Fruit fly (Drosophila melanogaster): ENCODE results near the gene shep.

shep gene

dm6 chr3L:5186807-5187571, 90.8 kb downstream of the shep start (continued):
- TF ChIP-seq Hsf (GFP tag; optimal IDR thresholded peaks at IDR 0.05) (peak; percentile 89), CG9932 (GFP tag; IDR thresholded peaks at IDR 0.05) (peak; percentile 60), CG15011 (GFP tag; optimal IDR thresholded peaks at IDR 0.05) (peak; percentile 80), fd3F (GFP tag; optimal IDR thresholded peaks at IDR 0.05) (peak; percentile 68), CG12155 (GFP tag; optimal IDR thresholded peaks at IDR 0.05) (peak; percentile 79), CG10654 (GFP tag; optimal IDR thresholded peaks at IDR 0.05) (peak; percentile 86), ab (GFP tag; optimal IDR thresholded peaks at IDR 0.05) (peak; percentile 74), croc (GFP tag; conservative IDR thresholded peaks at IDR 0.05) (peak; percentile 85), hbn (GFP tag; IDR thresholded peaks at IDR 0.05; ENCODE audit: partially characterized antibody) (no peak), CG12219 (GFP tag; optimal IDR thresholded peaks at IDR 0.05) (peak; percentile 91), knrl (GFP tag; IDR thresholded peaks at IDR 0.05; ENCODE audit: partially characterized antibody) (no peak), NfI (GFP tag; optimal IDR thresholded peaks at IDR 0.05) (peak; percentile 88), kay (GFP tag; optimal IDR thresholded peaks at IDR 0.05) (peak; percentile 94), CG2712 (tag; optimal IDR thresholded peaks at IDR 0.05) (peak; percentile 93), klu (GFP tag; IDR thresholded peaks at IDR 0.05) (peak; percentile 60; the same call in 1 of the 2 replicates), amos (GFP tag; IDR thresholded peaks at IDR 0.05; ENCODE audit: partially characterized antibody) (no peak), jigr1 (GFP tag; IDR thresholded peaks at IDR 0.05) (peak; percentile 74; the same call in 2 of the 3 replicates), mld (GFP tag; IDR thresholded peaks at IDR 0.05; ENCODE audit: partially characterized antibody) (no peak), CG7271 (tag; optimal IDR thresholded peaks at IDR 0.05) (peak; percentile 78), CG2678 (tag; optimal IDR thresholded peaks at IDR 0.05) (peak; percentile 94), emc (GFP tag; optimal IDR thresholded peaks at IDR 0.05) (peak; percentile 75), CG9876 (GFP tag; optimal IDR thresholded peaks at IDR 0.05) (peak; percentile 78), nerfin-1 (tag; optimal IDR thresholded peaks at IDR 0.05) (peak; percentile 84), tup (GFP tag; optimal IDR thresholded peaks at IDR 0.05) (peak; percentile 79), ash1 (GFP tag; optimal IDR thresholded peaks at IDR 0.05) (no peak), Deaf1 (tag; optimal IDR thresholded peaks at IDR 0.05) (peak; percentile 63), Dll (GFP tag; IDR thresholded peaks at IDR 0.05; ENCODE audit: partially characterized antibody) (no peak), eve (GFP tag; optimal IDR thresholded peaks at IDR 0.05) (peak in 1 of 2 experiments; percentile 90), CG12071 (GFP tag; optimal IDR thresholded peaks at IDR 0.05) (peak; percentile 93), CG7556 (GFP tag; optimal IDR thresholded peaks at IDR 0.05) (peak; percentile 90), CG7928 (GFP tag; optimal IDR thresholded peaks at IDR 0.05) (peak; percentile 51), peb (GFP tag; IDR thresholded peaks at IDR 0.05) (peak; percentile 84), ara (GFP tag; IDR thresholded peaks at IDR 0.05) (peak; percentile 93), CG11695 (GFP tag; IDR thresholded peaks at IDR 0.05) (peak; percentile 92), CG18764 (GFP tag; optimal IDR thresholded peaks at IDR 0.05) (peak; percentile 79), Opbp (GFP tag; IDR thresholded peaks at IDR 0.05; ENCODE audit: partially characterized antibody) (no peak), ac (GFP tag; optimal IDR thresholded peaks at IDR 0.05) (peak; percentile 80), Drgx (GFP tag; IDR thresholded peaks at IDR 0.05) (peak; percentile 95), Camta (GFP tag; optimal IDR thresholded peaks at IDR 0.05) (peak; percentile 81), Gsc (GFP tag; IDR thresholded peaks at IDR 0.05) (peak; percentile 63), CG2129 (GFP tag; IDR thresholded peaks at IDR 0.05; ENCODE audit: partially characterized antibody) (no peak), CG11504 (tag; optimal IDR thresholded peaks at IDR 0.05) (peak; percentile 91), CG10274 (GFP tag; optimal IDR thresholded peaks at IDR 0.05) (peak; percentile 70), CG13624 (GFP tag; optimal IDR thresholded peaks at IDR 0.05) (peak; percentile 81), Mrtf (GFP tag; IDR thresholded peaks at IDR 0.05) (peak; percentile 88), seq (GFP tag; IDR thresholded peaks at IDR 0.05) (peak; percentile 77), CG15073 (GFP tag; optimal IDR thresholded peaks at IDR 0.05) (peak; percentile 45), danr (GFP tag; IDR thresholded peaks at IDR 0.05) (peak; percentile 56), CG15514 (GFP tag; optimal IDR thresholded peaks at IDR 0.05) (peak; percentile 77)

Measured in whole organism, embryonic.